Fruit fly (Drosophila melanogaster) whole organism, embryonic: ENCODE data around the gene CG13675.

Experiments
- Abd-B ChIP-seq: fragments of 200-800 bp; sonication (Bioruptor generic); optimal IDR thresholded peaks from 2 replicates; lab custom pipeline; 2018; ENCODE audit warnings: missing biosample characterization, mild to moderate bottlenecking, missing genetic modification characterization, moderate library complexity
- BEAF-32 ChIP-seq: fragments of 200-800 bp; sonication (Bioruptor generic); optimal IDR thresholded peaks from 3 replicates; lab custom pipeline; 2017; ENCODE audit warnings: missing biosample characterization, missing genetic modification characterization, mild to moderate bottlenecking, moderate library complexity, missing genetic modification reagents
- CG10654 ChIP-seq: fragments of 200-800 bp; sonication (Bioruptor generic); optimal IDR thresholded peaks from 2 replicates; lab custom pipeline; 2016; ENCODE audit warnings: missing biosample characterization, missing genetic modification characterization
- CG10959 ChIP-seq: fragments of 200-800 bp; sonication (Bioruptor generic); IDR thresholded peaks from 2 replicates; pipeline ENCODE4 v1.3.6; 2022; ENCODE audit warnings: missing biosample characterization, missing genetic modification characterization
- CG11247 ChIP-seq: fragments of 200-800 bp; sonication (Bioruptor generic); IDR thresholded peaks from 2 replicates; pipeline ENCODE4 v1.3.6; 2022; ENCODE audit warnings: missing biosample characterization, missing genetic modification characterization
- CG12236 ChIP-seq: fragments of 200-800 bp; sonication (Bioruptor generic); optimal IDR thresholded peaks from 2 replicates; lab custom pipeline; 2016; ENCODE audit warnings: missing biosample characterization, missing genetic modification characterization
- CG15269 ChIP-seq: fragments of 200-800 bp; sonication (Bioruptor generic); optimal IDR thresholded peaks from 2 replicates; lab custom pipeline; 2018; ENCODE audit warnings: missing biosample characterization, mild to moderate bottlenecking, missing genetic modification characterization, moderate library complexity
- CG17359 ChIP-seq: fragments of 200-800 bp; sonication (Bioruptor generic); optimal IDR thresholded peaks from 3 replicates; lab custom pipeline; 2018; ENCODE audit warnings: missing biosample characterization, mild to moderate bottlenecking, missing genetic modification characterization, moderate library complexity
- CG17361 ChIP-seq: fragments of 200-800 bp; sonication (Bioruptor generic); IDR thresholded peaks from 3 replicates; pipeline ENCODE4 v1.3.6; 2022; ENCODE audit warnings: missing biosample characterization, missing genetic modification characterization
- CG2678 ChIP-seq: fragments of 200-800 bp; sonication (Bioruptor generic); optimal IDR thresholded peaks from 3 replicates; lab custom pipeline; 2019; ENCODE audit warnings: missing biosample characterization, mild to moderate bottlenecking, missing genetic modification characterization, moderate library complexity
- CG32767 ChIP-seq: fragments of 200-800 bp; sonication (Bioruptor generic); IDR thresholded peaks from 2 replicates; pipeline ENCODE4 v1.3.6; 2022; ENCODE audit warnings: missing biosample characterization, missing genetic modification characterization
- CG4360 ChIP-seq: fragments of 200-800 bp; sonication (Bioruptor generic); IDR thresholded peaks from 2 replicates; pipeline ENCODE4 v1.3.6; 2022; ENCODE audit warnings: missing biosample characterization, missing genetic modification characterization
- CG5953 ChIP-seq: fragments of 200-800 bp; sonication (Bioruptor generic); IDR thresholded peaks from 2 replicates; pipeline ENCODE4 v1.3.6; 2022; ENCODE audit warnings: missing biosample characterization, missing genetic modification characterization
- CG8388 ChIP-seq: fragments of 200-800 bp; sonication (Bioruptor generic); optimal IDR thresholded peaks from 2 replicates; lab custom pipeline; 2019; ENCODE audit warnings: missing biosample characterization, mild to moderate bottlenecking, missing genetic modification characterization, moderate library complexity
- CG9609 ChIP-seq: fragments of 200-800 bp; sonication (Bioruptor generic); optimal IDR thresholded peaks from 3 replicates; lab custom pipeline; 2016; ENCODE audit warnings: missing biosample characterization, missing genetic modification characterization
- Chrac-16 ChIP-seq: fragments of 200-800 bp; sonication (Bioruptor generic); optimal IDR thresholded peaks from 3 replicates; lab custom pipeline; 2016; ENCODE audit warnings: missing biosample characterization, missing genetic modification characterization
- Gug ChIP-seq: fragments of 200-800 bp; sonication (Bioruptor generic); IDR thresholded peaks from 4 replicates; pipeline ENCODE4 v1.3.6; 2022; ENCODE audit warnings: missing biosample characterization, missing genetic modification characterization
- H2.0 ChIP-seq: fragments of 200-800 bp; sonication (Bioruptor generic); IDR thresholded peaks from 2 replicates; pipeline ENCODE4 v1.3.6; 2022; ENCODE audit warnings: missing biosample characterization, missing genetic modification characterization
- Hand ChIP-seq: fragments of 200-800 bp; sonication (Bioruptor generic); optimal IDR thresholded peaks from 2 replicates; lab custom pipeline; 2017; ENCODE audit warnings: mild to moderate bottlenecking, missing biosample characterization, missing genetic modification reagents, missing genetic modification characterization
- MBD-R2 ChIP-seq: fragments of 200-800 bp; sonication (Bioruptor generic); IDR thresholded peaks from 2 replicates; pipeline ENCODE4 v1.3.6; 2022; ENCODE audit warnings: missing biosample characterization, missing genetic modification characterization
- NC2α ChIP-seq: fragments of 200-800 bp; sonication (Bioruptor generic); optimal IDR thresholded peaks from 2 replicates; lab custom pipeline; 2016; ENCODE audit warnings: missing biosample characterization, missing genetic modification characterization
- Neu2 ChIP-seq: fragments of 200-800 bp; sonication (Bioruptor generic); optimal IDR thresholded peaks from 3 replicates; lab custom pipeline; 2016; ENCODE audit warnings: missing biosample characterization, missing genetic modification characterization, borderline replicate concordance
- Nf-YA ChIP-seq: fragments of 200-800 bp; sonication (Bioruptor generic); IDR thresholded peaks from 2 replicates; pipeline ENCODE4 v1.3.6; 2022; ENCODE audit warnings: missing biosample characterization, missing genetic modification characterization
- Oaz ChIP-seq: fragments of 200-800 bp; sonication (Bioruptor generic); IDR thresholded peaks from 2 replicates; pipeline ENCODE4 v1.3.6; 2022; ENCODE audit warnings: missing biosample characterization, missing genetic modification characterization
- Opbp ChIP-seq: fragments of 200-800 bp; sonication (Bioruptor generic); IDR thresholded peaks from 3 replicates; pipeline ENCODE4 v1.3.6; 2022; ENCODE audit warnings: missing biosample characterization, missing genetic modification characterization; ENCODE audit not compliant: partially characterized antibody
- Spps ChIP-seq: fragments of 200-800 bp; sonication (Bioruptor generic); optimal IDR thresholded peaks from 2 replicates; lab custom pipeline; 2018; ENCODE audit warnings: missing biosample characterization, mild to moderate bottlenecking, missing genetic modification characterization
- abd-A ChIP-seq: fragments of 200-800 bp; sonication (Bioruptor generic); optimal IDR thresholded peaks from 3 replicates; lab custom pipeline; 2019; ENCODE audit warnings: missing biosample characterization, mild to moderate bottlenecking, missing genetic modification characterization, moderate library complexity
- ase ChIP-seq: fragments of 200-800 bp; sonication (Bioruptor generic); IDR thresholded peaks from 3 replicates; pipeline ENCODE4 v1.3.6; 2022; ENCODE audit warnings: missing biosample characterization, missing genetic modification characterization
- bigmax ChIP-seq: fragments of 200-800 bp; sonication (Bioruptor generic); optimal IDR thresholded peaks from 2 replicates; lab custom pipeline; 2018; ENCODE audit warnings: missing biosample characterization, mild to moderate bottlenecking, missing genetic modification characterization
- br ChIP-seq: fragments of >200 bp; optimal IDR thresholded peaks from 2 replicates; lab custom pipeline; 2017
- chinmo ChIP-seq: fragments of 200-800 bp; sonication (Bioruptor generic); IDR thresholded peaks from 4 replicates; pipeline ENCODE4 v1.3.6; 2022; ENCODE audit warnings: missing biosample characterization, missing genetic modification characterization; ENCODE audit not compliant: partially characterized antibody
- croc ChIP-seq: fragments of 200-800 bp; sonication (Bioruptor generic); conservative IDR thresholded peaks from 3 replicates; pipeline ENCODE4 v1.3.6; 2022; ENCODE audit warnings: missing biosample characterization, missing genetic modification characterization
- da ChIP-seq: fragments of 200-800 bp; sonication (Bioruptor generic); optimal IDR thresholded peaks from 2 replicates; lab custom pipeline; 2016; ENCODE audit warnings: missing biosample characterization, missing genetic modification characterization
- dm ChIP-seq: fragments of 200-800 bp; sonication (Bioruptor generic); optimal IDR thresholded peaks from 3 replicates; lab custom pipeline; 2016; ENCODE audit warnings: missing biosample characterization, missing genetic modification characterization
- emc ChIP-seq: fragments of 200-800 bp; sonication (Bioruptor generic); optimal IDR thresholded peaks from 2 replicates; lab custom pipeline; 2016; ENCODE audit warnings: missing biosample characterization, missing genetic modification characterization
- ftz-f1 ChIP-seq: fragments of 200-800 bp; sonication (Bioruptor generic); optimal IDR thresholded peaks from 2 replicates; lab custom pipeline; 2016; ENCODE audit warnings: missing biosample characterization, missing genetic modification characterization
- gfzf ChIP-seq: fragments of 200-800 bp; sonication (Bioruptor generic); optimal IDR thresholded peaks from 2 replicates; lab custom pipeline; 2016; ENCODE audit warnings: missing biosample characterization, mild to moderate bottlenecking, missing genetic modification characterization, moderate library complexity
- jing ChIP-seq: fragments of 200-800 bp; sonication (Bioruptor generic); optimal IDR thresholded peaks from 2 replicates; lab custom pipeline; 2018; ENCODE audit warnings: missing biosample characterization, mild to moderate bottlenecking, missing genetic modification characterization
- klu ChIP-seq: fragments of 200-800 bp; sonication (Bioruptor generic); IDR thresholded peaks from 2 replicates; pipeline ENCODE4 v1.3.6; 2022; ENCODE audit warnings: missing biosample characterization, missing genetic modification characterization
- p53 ChIP-seq: fragments of 200-800 bp; sonication (Bioruptor generic); optimal IDR thresholded peaks from 2 replicates; lab custom pipeline; 2016; ENCODE audit warnings: missing biosample characterization, missing genetic modification characterization
- prd ChIP-seq, 3 experiments: fragments of >200 bp in 2 of 3; fragments of 200-800 bp in 1 of 3; sonication (Bioruptor generic) in 1 of 3; optimal IDR thresholded peaks in 2 of 3; IDR thresholded peaks in 1 of 3; 2 replicates in 2 of 3; 3 replicates in 1 of 3; pipeline versions ENCODE4 v1.3.6 to Lab custom; 2017 to 2022; ENCODE audit warnings: missing biosample characterization in 1 of 3, missing genetic modification characterization in 1 of 3
- repo ChIP-seq: fragments of 200-800 bp; sonication (Bioruptor generic); optimal IDR thresholded peaks from 2 replicates; lab custom pipeline; 2016; ENCODE audit warnings: missing biosample characterization, missing genetic modification characterization
- sens-2 ChIP-seq: fragments of 200-800 bp; sonication (Bioruptor generic); IDR thresholded peaks from 2 replicates; pipeline ENCODE4 v1.3.6; 2022; ENCODE audit warnings: missing biosample characterization, missing genetic modification characterization
- sr ChIP-seq: fragments of 200-800 bp; sonication (Bioruptor generic); IDR thresholded peaks from 3 replicates; pipeline ENCODE4 v1.3.6; 2022; ENCODE audit warnings: missing biosample characterization, missing genetic modification characterization
- tgo ChIP-seq: fragments of 200-800 bp; sonication (Bioruptor generic); IDR thresholded peaks from 3 replicates; pipeline ENCODE4 v1.3.6; 2022; ENCODE audit warnings: missing biosample characterization, missing genetic modification characterization
- tna ChIP-seq: fragments of 200-800 bp; sonication (Bioruptor generic); IDR thresholded peaks from 2 replicates; pipeline ENCODE4 v1.3.6; 2022; ENCODE audit warnings: missing biosample characterization, missing genetic modification characterization; ENCODE audit not compliant: partially characterized antibody
- unc-4 ChIP-seq: fragments of 200-800 bp; sonication (Bioruptor generic); IDR thresholded peaks from 2 replicates; pipeline ENCODE4 v1.3.6; 2022; ENCODE audit warnings: missing biosample characterization, missing genetic modification characterization; ENCODE audit not compliant: partially characterized antibody
- unpg ChIP-seq: fragments of 200-800 bp; sonication (Bioruptor generic); optimal IDR thresholded peaks from 3 replicates; lab custom pipeline; 2018; ENCODE audit warnings: missing biosample characterization, mild to moderate bottlenecking, missing genetic modification characterization, moderate library complexity

Gene CG13675

dm6 chr3L:8153206-8153996 is 11.9 kb downstream of the CG13675 start (continued):
- TF ChIP-seq sens-2 (GFP tag; lab: Robert Waterston, UW) (no peak), CG32767 (peak; percentile 55; the same call in 1 of the 2 replicates), unc-4 (GFP tag; lab: Robert Waterston, UW) (no peak), Abd-B (GFP tag; lab: Kevin White, UChicago) (peak; percentile 33), dm (GFP tag; lab: Kevin White, UChicago) (no peak), ftz-f1 (GFP tag; lab: Kevin White, UChicago) (no peak), Nf-YA (no peak), tgo (GFP tag; lab: Robert Waterston, UW) (peak; percentile 55; the same call in 2 of the 3 replicates), Chrac-16 (GFP tag; lab: Kevin White, UChicago) (peak; percentile 4), BEAF-32 (GFP tag; lab: Kevin White, UChicago) (no peak), p53 (GFP tag; lab: Kevin White, UChicago) (no peak), CG15269 (tag; lab: Kevin White, UChicago) (peak; percentile 56), CG12236 (GFP tag; lab: Kevin White, UChicago) (peak; percentile 28), CG9609 (peak; percentile 44), emc (GFP tag; lab: Kevin White, UChicago) (no peak), Spps (tag; lab: Kevin White, UChicago) (no peak), Neu2 (no peak), bigmax (GFP tag; lab: Kevin White, UChicago) (no peak), CG10959 (GFP tag; lab: Robert Waterston, UW) (no peak), chinmo (0 out of 4 replicates have a peak, but pooled peaks have one; percentile 48), unpg (GFP tag; lab: Kevin White, UChicago) (peak; percentile 40), jing (GFP tag; lab: Kevin White, UChicago) (peak; percentile 65), Oaz (GFP tag; lab: Robert Waterston, UW) (no peak), CG8388 (GFP tag; lab: Kevin White, UChicago) (peak; percentile 32), CG4360 (GFP tag; lab: Robert Waterston, UW) (peak; percentile 27; the same call in 1 of the 2 replicates), CG17359 (tag; lab: Kevin White, UChicago) (peak; percentile 82), CG11247 (GFP tag; lab: Robert Waterston, UW) (no peak; the same call in 1 of the 2 replicates), abd-A (tag; lab: Kevin White, UChicago) (no peak), br (no peak), ase (peak; percentile 60; the same call in 1 of the 3 replicates), CG17361 (GFP tag; lab: Robert Waterston, UW) (0 out of 3 replicates have a peak, but pooled peaks have one; percentile 29), Opbp (GFP tag; lab: Robert Waterston, UW) (no peak), CG2678 (tag; lab: Kevin White, UChicago) (peak; percentile 67), sr (peak; percentile 54; the same call in 2 of the 3 replicates), H2.0 (GFP tag; lab: Robert Waterston, UW) (peak; percentile 72; the same call in 1 of the 2 replicates), klu (no peak), Hand (no peak), CG10654 (GFP tag; lab: Kevin White, UChicago) (peak; percentile 45), CG5953 (GFP tag; lab: Robert Waterston, UW) (peak; percentile 52; the same call in 1 of the 2 replicates), repo (no peak), tna (GFP tag; lab: Robert Waterston, UW) (no peak), croc (peak; percentile 36; the same call in 2 of the 3 replicates), MBD-R2 (no peak), NC2α (peak; percentile 10), gfzf (GFP tag; lab: Kevin White, UChicago) (no peak), da (GFP tag; lab: Kevin White, UChicago) (no peak), prd (optimal IDR thresholded peaks at IDR 0.05; lab: Kevin White, UChicago) (no peak), prd (GFP tag; IDR thresholded peaks at IDR 0.05; lab: Robert Waterston, UW) (peak; percentile 68; the same call in 1 of the 3 replicates), Gug (GFP tag; lab: Robert Waterston, UW) (0 out of 4 replicates have a peak, but pooled peaks have one; percentile 10)
